Worm (Caenorhabditis elegans): Measurements from ENCODE around the gene Y71H2AM.3.

DNA sequence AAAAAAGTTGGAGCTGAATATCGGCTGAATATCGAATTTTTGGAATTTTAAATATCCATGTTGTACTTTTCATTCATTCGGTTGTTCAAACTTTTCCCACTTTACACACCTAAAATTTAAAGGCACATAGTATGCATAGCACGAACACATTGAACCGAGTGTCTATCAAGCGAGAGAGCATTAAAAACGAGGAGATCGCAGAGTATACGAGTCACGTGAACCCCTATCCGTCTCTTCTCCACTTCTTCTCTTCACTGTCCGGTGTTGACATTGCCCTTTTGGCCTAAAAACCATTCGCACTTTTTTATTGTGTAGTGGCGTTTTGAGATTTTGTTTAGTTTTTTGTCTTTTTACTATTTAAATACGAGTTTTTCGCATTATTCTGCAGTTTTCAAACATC lies 769 bp upstream of the Y71H2AM.3 start:
- TF ChIP-seq ama-1 (optimal IDR thresholded peaks at IDR 0.05) (no peak), hnd-1 (tag; optimal IDR thresholded peaks at IDR 0.05) (no peak), flt-1 (GFP tag; IDR thresholded peaks at IDR 0.05) (no peak), ets-7 (tag; optimal IDR thresholded peaks at IDR 0.05) (no peak), B0310.2 (tag; optimal IDR thresholded peaks at IDR 0.05) (no peak), tbx-11 (GFP tag; IDR thresholded peaks at IDR 0.05) (no peak), F13C5.2 (tag; optimal IDR thresholded peaks at IDR 0.05) (no peak), tra-4 (tag; optimal IDR thresholded peaks at IDR 0.05) (no peak), pes-1 (GFP tag; IDR thresholded peaks at IDR 0.05) (no peak), ceh-13 (GFP tag; optimal IDR thresholded peaks at IDR 0.05) (no peak)

Data from whole organism, early embryonic.